Worm (Caenorhabditis elegans): Measurements from ENCODE around the gene adal-1.
A peak's percentile ranks its signal among the peaks of the same experiment; 100 is the strongest.

adal-1 gene

ce11 chrII:6853059-6853466, 40.4 kb downstream of the adal-1 start (continued):
- peak; percentile 22 for TF ChIP-seq vab-15 (tag; optimal IDR thresholded peaks at IDR 0.05)
- TF ChIP-seq nhr-20 (tag; optimal IDR thresholded peaks at IDR 0.05): peak; percentile 79
- peak; percentile 50 for TF ChIP-seq skn-1 (tag; optimal IDR thresholded peaks at IDR 0.05)
- peak in 1 of 2 experiments; percentile 75 for TF ChIP-seq mdl-1 (tag; optimal IDR thresholded peaks at IDR 0.05)
- peak; percentile 78 for TF ChIP-seq lin-13 (GFP tag; optimal IDR thresholded peaks at IDR 0.05)
- no peak for TF ChIP-seq sptf-1 (tag; optimal IDR thresholded peaks at IDR 0.05)
- TF ChIP-seq mep-1 (tag; optimal IDR thresholded peaks at IDR 0.05): peak; percentile 68
- TF ChIP-seq snu-23 (GFP tag; optimal IDR thresholded peaks at IDR 0.05): peak; percentile 85
- no peak for TF ChIP-seq unc-98 (GFP tag; IDR thresholded peaks at IDR 0.05)
- peak; percentile 58 to 82 (median 69) for TF ChIP-seq ceh-82 (tag; optimal IDR thresholded peaks at IDR 0.05)
- TF ChIP-seq ets-5 (GFP tag; IDR thresholded peaks at IDR 0.05): no peak
- TF ChIP-seq nhr-77 (tag; optimal IDR thresholded peaks at IDR 0.05): peak; percentile 75
- peak in 2 of 3 experiments; percentile 36 to 47 for TF ChIP-seq dpl-1 (GFP tag; optimal IDR thresholded peaks at IDR 0.05)
- TF ChIP-seq fos-1 (tag; optimal IDR thresholded peaks at IDR 0.05): peak; percentile 44
- peak; percentile 6 for TF ChIP-seq C04F5.9 (tag; optimal IDR thresholded peaks at IDR 0.05)
- peak; percentile 27 for TF ChIP-seq nhr-237 (tag; optimal IDR thresholded peaks at IDR 0.05)
- TF ChIP-seq unc-86 (tag; optimal IDR thresholded peaks at IDR 0.05): peak; percentile 44
- no peak for TF ChIP-seq ces-1 (GFP tag; optimal IDR thresholded peaks at IDR 0.05)
- peak; percentile 20 for TF ChIP-seq lir-3 (tag; optimal IDR thresholded peaks at IDR 0.05; ENCODE audit: poor library complexity)
- TF ChIP-seq irx-1 (tag; optimal IDR thresholded peaks at IDR 0.05): peak; percentile 50
- no peak for TF ChIP-seq C34B4.2 (tag; optimal IDR thresholded peaks at IDR 0.05)
- TF ChIP-seq sox-4 (tag; optimal IDR thresholded peaks at IDR 0.05): peak; percentile 32
- no peak for TF ChIP-seq lin-39 (tag; optimal IDR thresholded peaks at IDR 0.05)
- TF ChIP-seq lin-35 (GFP tag; optimal IDR thresholded peaks at IDR 0.05): peak; percentile 35 to 83
- TF ChIP-seq unc-130 (tag; optimal IDR thresholded peaks at IDR 0.05): peak; percentile 15
- TF ChIP-seq ceh-88 (GFP tag; IDR thresholded peaks at IDR 0.05): peak; percentile 63
- no peak for TF ChIP-seq nhr-11 (tag; optimal IDR thresholded peaks at IDR 0.05)
- no peak for TF ChIP-seq F16B12.6 (tag; optimal IDR thresholded peaks at IDR 0.05)
- TF ChIP-seq snpc-4 (tag; optimal IDR thresholded peaks at IDR 0.05): peak; percentile 44
- no peak for TF ChIP-seq grh-1 (GFP tag; IDR thresholded peaks at IDR 0.05)
- no peak for TF ChIP-seq nhr-28 (tag; optimal IDR thresholded peaks at IDR 0.05)
- TF ChIP-seq jun-1 (tag; optimal IDR thresholded peaks at IDR 0.05): peak; percentile 65
- no peak for TF ChIP-seq ceh-63 (GFP tag; optimal IDR thresholded peaks at IDR 0.05)
- TF ChIP-seq nhr-84 (tag; optimal IDR thresholded peaks at IDR 0.05): no peak
- TF ChIP-seq efl-3 (GFP tag; optimal IDR thresholded peaks at IDR 0.05): no peak
- peak; percentile 67 for TF ChIP-seq swsn-7 (tag; optimal IDR thresholded peaks at IDR 0.05)
- TF ChIP-seq zag-1 (tag; optimal IDR thresholded peaks at IDR 0.05): no peak
- TF ChIP-seq nhr-47 (tag; optimal IDR thresholded peaks at IDR 0.05): peak; percentile 80
- no peak for TF ChIP-seq sup-37 (GFP tag; optimal IDR thresholded peaks at IDR 0.05)
- TF ChIP-seq ama-1 (optimal IDR thresholded peaks at IDR 0.05): peak; percentile 51
- peak in 1 of 2 experiments; percentile 10 for TF ChIP-seq ztf-11 (tag; optimal IDR thresholded peaks at IDR 0.05)
- TF ChIP-seq ceh-8 (GFP tag; optimal IDR thresholded peaks at IDR 0.05): no peak
- no peak for TF ChIP-seq lin-15B (tag; optimal IDR thresholded peaks at IDR 0.05)
- TF ChIP-seq nhr-12 (tag; optimal IDR thresholded peaks at IDR 0.05): no peak
- TF ChIP-seq Y116A8C.19 (tag; optimal IDR thresholded peaks at IDR 0.05; ENCODE audit: borderline replicate concordance): no peak
- no peak for TF ChIP-seq pqm-1 (tag; optimal IDR thresholded peaks at IDR 0.05)
- TF ChIP-seq hpl-2 (GFP tag; optimal IDR thresholded peaks at IDR 0.05): no peak
- TF ChIP-seq pax-3 (tag; optimal IDR thresholded peaks at IDR 0.05): no peak
- TF ChIP-seq lsy-2 (tag; optimal IDR thresholded peaks at IDR 0.05): peak; percentile 44 to 75
- TF ChIP-seq elt-3 (tag; optimal IDR thresholded peaks at IDR 0.05): no peak
- peak; percentile 57 for TF ChIP-seq isw-1 (GFP tag; IDR thresholded peaks at IDR 0.05)
- peak; percentile 79 for TF ChIP-seq nhr-71 (tag; optimal IDR thresholded peaks at IDR 0.05)
- TF ChIP-seq unc-30 (tag; optimal IDR thresholded peaks at IDR 0.05): no peak
- TF ChIP-seq ceh-90 (tag; optimal IDR thresholded peaks at IDR 0.05): no peak
- no peak for TF ChIP-seq nhr-85 (tag)

Measured in whole organism, L1 larva.